Worm (Caenorhabditis elegans): Measurements from ENCODE around the gene ctsa-1.2.

The ctsa-1.2 gene

ce11 chrII:11756684-11757107 lies 17.5 kb downstream of the ctsa-1.2 start (continued):
- TF ChIP-seq nfya-1 (tag; optimal IDR thresholded peaks at IDR 0.05; ENCODE audit: borderline replicate concordance, insufficient read depth) (no peak), lin-54 (GFP tag; optimal IDR thresholded peaks at IDR 0.05) (peak; percentile 62), zfh-2 (GFP tag; conservative IDR thresholded peaks at IDR 0.05) (peak; percentile 45; the same call in 1 of the 2 replicates), lsl-1 (GFP tag; optimal IDR thresholded peaks at IDR 0.05) (peak; percentile 44), snpc-1.1 (tag; optimal IDR thresholded peaks at IDR 0.05; ENCODE audit: insufficient read depth) (peak; percentile 86), Y53F4B.3 (GFP tag; IDR thresholded peaks at IDR 0.05) (no peak), ztf-28 (GFP tag; IDR thresholded peaks at IDR 0.05) (no peak), nhr-80 (tag; optimal IDR thresholded peaks at IDR 0.05) (peak; percentile 46), mxl-1 (tag; optimal IDR thresholded peaks at IDR 0.05) (peak; percentile 47), nhr-120 (GFP tag; IDR thresholded peaks at IDR 0.05) (no peak), Y79H2A.3 (GFP tag; conservative IDR thresholded peaks at IDR 0.05) (no peak), F10E7.11 (tag; optimal IDR thresholded peaks at IDR 0.05) (no peak), rcor-1 (GFP tag; IDR thresholded peaks at IDR 0.05) (no peak), F23B12.7 (tag; optimal IDR thresholded peaks at IDR 0.05; ENCODE audit: insufficient read depth) (no peak), B0019.2 (GFP tag; conservative IDR thresholded peaks at IDR 0.05) (no peak), nfya-2 (GFP tag; IDR thresholded peaks at IDR 0.05) (no peak), die-1 (tag; optimal IDR thresholded peaks at IDR 0.05) (no peak), Y53G8AR.9 (GFP tag; conservative IDR thresholded peaks at IDR 0.05) (0 out of 2 replicates have a peak, but pooled peaks have one; percentile 74), tbp1 (GFP tag; optimal IDR thresholded peaks at IDR 0.05) (peak; percentile 59), somi-1 (GFP tag; optimal IDR thresholded peaks at IDR 0.05) (peak; percentile 5), hlh-12 (tag; optimal IDR thresholded peaks at IDR 0.05) (no peak), atf-7 (tag; optimal IDR thresholded peaks at IDR 0.05) (no peak), ekl-4 (GFP tag; IDR thresholded peaks at IDR 0.05) (0 out of 2 replicates have a peak, but pooled peaks have one; percentile 38), ztf-6 (GFP tag; IDR thresholded peaks at IDR 0.05) (no peak), madf-10 (tag; optimal IDR thresholded peaks at IDR 0.05) (peak; percentile 23), ama-1 (optimal IDR thresholded peaks at IDR 0.05) (peak; percentile 97), ama-1 (GFP tag; optimal IDR thresholded peaks at IDR 0.05) (no peak), nhr-179 (tag; optimal IDR thresholded peaks at IDR 0.05) (no peak), cebp-2 (GFP tag; IDR thresholded peaks at IDR 0.05) (no peak), lin-35 (GFP tag; optimal IDR thresholded peaks at IDR 0.05) (peak in 1 of 3 experiments; percentile 7), D2030.7 (GFP tag; IDR thresholded peaks at IDR 0.05) (0 out of 2 replicates have a peak, but pooled peaks have one; percentile 11), athp-1 (tag; optimal IDR thresholded peaks at IDR 0.05) (peak; percentile 33), Y56A3A.18 (GFP tag; IDR thresholded peaks at IDR 0.05) (peak; percentile 33; the same call in 1 of the 2 replicates), cebp-1 (GFP tag; IDR thresholded peaks at IDR 0.05) (0 out of 2 replicates have a peak, but pooled peaks have one; percentile 9), cebp-1 (tag; optimal IDR thresholded peaks at IDR 0.05) (peak; percentile 42), mcd-1 (GFP tag; IDR thresholded peaks at IDR 0.05) (peak; percentile 33; the same call in 1 of the 2 replicates), ZK185.1 (tag; optimal IDR thresholded peaks at IDR 0.05; ENCODE audit: poor library complexity, severe bottlenecking) (peak; percentile 12), let-526 (GFP tag; IDR thresholded peaks at IDR 0.05) (no peak), ceh-79 (tag; optimal IDR thresholded peaks at IDR 0.05) (no peak), attf-5 (GFP tag; optimal IDR thresholded peaks at IDR 0.05) (peak; percentile 65), egrh-3 (GFP tag; IDR thresholded peaks at IDR 0.05) (no peak), efl-1 (GFP tag; optimal IDR thresholded peaks at IDR 0.05) (no peak), nhr-90 (tag; optimal IDR thresholded peaks at IDR 0.05) (peak; percentile 24), snpc-1.3 (tag; optimal IDR thresholded peaks at IDR 0.05; ENCODE audit: insufficient read depth) (no peak), dox-1 (GFP tag; IDR thresholded peaks at IDR 0.05) (peak; percentile 77), fkh-3 (tag; optimal IDR thresholded peaks at IDR 0.05) (no peak), ztf-3 (GFP tag; optimal IDR thresholded peaks at IDR 0.05) (peak; percentile 49), Y67H2A.10 (GFP tag; conservative IDR thresholded peaks at IDR 0.05) (no peak), F55B11.4 (tag; optimal IDR thresholded peaks at IDR 0.05; ENCODE audit: borderline replicate concordance, insufficient read depth) (no peak)

Measured in whole organism, young adult.